Fruit fly (Drosophila melanogaster) whole organism, embryonic: Measurements from ENCODE around the gene aos.

Experiments used
- Abd-B ChIP-seq: fragments of 200-800 bp; sonication (Bioruptor generic); optimal IDR thresholded peaks from 2 replicates; lab custom pipeline; 2018; ENCODE audit warnings: missing biosample characterization, mild to moderate bottlenecking, missing genetic modification characterization, moderate library complexity
- Aef1 ChIP-seq: fragments of 200-800 bp; sonication (Bioruptor generic); IDR thresholded peaks from 3 replicates; pipeline ENCODE4 v1.3.6; 2022; ENCODE audit warnings: missing biosample characterization, missing genetic modification characterization
- CG17328 ChIP-seq: fragments of 200-800 bp; sonication (Bioruptor generic); IDR thresholded peaks from 2 replicates; pipeline ENCODE4 v1.3.6; 2022; ENCODE audit warnings: missing biosample characterization, missing genetic modification characterization
- CG17568 ChIP-seq: fragments of 200-800 bp; sonication (Bioruptor generic); optimal IDR thresholded peaks from 2 replicates; lab custom pipeline; 2018; ENCODE audit warnings: missing biosample characterization, mild to moderate bottlenecking, missing genetic modification characterization, moderate library complexity
- CG17912 ChIP-seq: fragments of 200-800 bp; sonication (Bioruptor generic); optimal IDR thresholded peaks from 2 replicates; lab custom pipeline; 2018; ENCODE audit warnings: missing biosample characterization, mild to moderate bottlenecking, missing genetic modification characterization
- CG1832 ChIP-seq: fragments of 200-800 bp; sonication (Bioruptor generic); optimal IDR thresholded peaks from 2 replicates; lab custom pipeline; 2017; ENCODE audit warnings: missing biosample characterization, mild to moderate bottlenecking, missing genetic modification characterization, inconsistent platforms
- CG2678 ChIP-seq: fragments of 200-800 bp; sonication (Bioruptor generic); optimal IDR thresholded peaks from 3 replicates; lab custom pipeline; 2019; ENCODE audit warnings: missing biosample characterization, mild to moderate bottlenecking, missing genetic modification characterization, moderate library complexity
- CG3065 ChIP-seq: fragments of 200-800 bp; sonication (Bioruptor generic); optimal IDR thresholded peaks from 2 replicates; lab custom pipeline; 2016; ENCODE audit warnings: missing biosample characterization, missing genetic modification characterization
- CG34224 ChIP-seq: fragments of 200-800 bp; sonication (Bioruptor generic); IDR thresholded peaks from 3 replicates; pipeline ENCODE4 v1.3.6; 2022; ENCODE audit warnings: missing biosample characterization, missing genetic modification characterization; ENCODE audit not compliant: partially characterized antibody
- CG34376 ChIP-seq: fragments of 200-800 bp; sonication (Bioruptor generic); optimal IDR thresholded peaks from 2 replicates; lab custom pipeline; 2018; ENCODE audit warnings: missing biosample characterization, mild to moderate bottlenecking, missing genetic modification characterization
- CG3726 ChIP-seq: fragments of 200-800 bp; sonication (Bioruptor generic); IDR thresholded peaks from 3 replicates; pipeline ENCODE4, ENCODE4 v1.3.6; 2022; ENCODE audit warnings: missing biosample characterization, missing genetic modification characterization
- CG4360 ChIP-seq: fragments of 200-800 bp; sonication (Bioruptor generic); IDR thresholded peaks from 2 replicates; pipeline ENCODE4 v1.3.6; 2022; ENCODE audit warnings: missing biosample characterization, missing genetic modification characterization
- CG4820 ChIP-seq: fragments of 200-800 bp; sonication (Bioruptor generic); optimal IDR thresholded peaks from 3 replicates; lab custom pipeline; 2016; ENCODE audit warnings: missing biosample characterization, missing genetic modification characterization
- CG4854 ChIP-seq: fragments of 200-800 bp; sonication (Bioruptor generic); optimal IDR thresholded peaks from 2 replicates; lab custom pipeline; 2016; ENCODE audit warnings: missing biosample characterization, missing genetic modification characterization, inconsistent platforms
- CG5245 ChIP-seq: fragments of 200-800 bp; sonication (Bioruptor generic); optimal IDR thresholded peaks from 3 replicates; lab custom pipeline; 2016; ENCODE audit warnings: missing biosample characterization, missing genetic modification characterization
- CG6689 ChIP-seq: fragments of 200-800 bp; sonication (Bioruptor generic); IDR thresholded peaks from 2 replicates; pipeline ENCODE4 v1.3.6; 2022; ENCODE audit warnings: missing biosample characterization, missing genetic modification characterization
- CG6854 ChIP-seq: fragments of 200-800 bp; sonication (Bioruptor generic); optimal IDR thresholded peaks from 3 replicates; lab custom pipeline; 2017; ENCODE audit warnings: missing biosample characterization, mild to moderate bottlenecking, missing genetic modification characterization
- CG8089 ChIP-seq: fragments of 200-800 bp; sonication (Bioruptor generic); optimal IDR thresholded peaks from 3 replicates; lab custom pipeline; 2016; ENCODE audit warnings: missing biosample characterization, missing genetic modification characterization
- CG8924 ChIP-seq: fragments of 200-800 bp; optimal IDR thresholded peaks from 3 replicates; lab custom pipeline; 2019; ENCODE audit warnings: missing biosample characterization, mild to moderate bottlenecking, missing genetic modification characterization, moderate library complexity
- CG9215 ChIP-seq: fragments of 200-800 bp; sonication (Bioruptor generic); IDR thresholded peaks from 2 replicates; pipeline ENCODE4 v1.3.6; 2022; ENCODE audit warnings: missing biosample characterization, missing genetic modification characterization
- CG9876 ChIP-seq: fragments of 200-800 bp; sonication (Bioruptor generic); optimal IDR thresholded peaks from 2 replicates; lab custom pipeline; 2016; ENCODE audit warnings: missing biosample characterization, missing genetic modification characterization
- CTCF ChIP-seq: fragments of 200-800 bp; sonication (Bioruptor generic); optimal IDR thresholded peaks from 2 replicates; lab custom pipeline; 2017; ENCODE audit warnings: missing biosample characterization, mild to moderate bottlenecking, missing genetic modification characterization, moderate library complexity
- CoRest ChIP-seq: fragments of 200-800 bp; sonication (Bioruptor generic); optimal IDR thresholded peaks from 3 replicates; lab custom pipeline; 2018; ENCODE audit warnings: missing biosample characterization, mild to moderate bottlenecking, missing genetic modification characterization, moderate library complexity
- Dad ChIP-seq: fragments of 200-800 bp; sonication (Bioruptor generic); optimal IDR thresholded peaks from 3 replicates; lab custom pipeline; 2016; ENCODE audit warnings: missing biosample characterization, missing genetic modification characterization
- Doc3 ChIP-seq: fragments of 200-800 bp; sonication (Bioruptor generic); IDR thresholded peaks from 3 replicates; pipeline ENCODE4 v1.3.6; 2022; ENCODE audit warnings: missing biosample characterization, missing genetic modification characterization; ENCODE audit not compliant: partially characterized antibody
- Dref ChIP-seq: fragments of 200-800 bp; sonication (Bioruptor generic); IDR thresholded peaks from 2 replicates; pipeline ENCODE4 v1.3.6; 2022; ENCODE audit warnings: missing biosample characterization, missing genetic modification characterization
- GATAe ChIP-seq: fragments of 200-800 bp; sonication (Bioruptor generic); conservative IDR thresholded peaks from 2 replicates; pipeline ENCODE4 v1.3.6; 2022; ENCODE audit warnings: missing biosample characterization, missing genetic modification characterization
- Hr39 ChIP-seq: fragments of >200 bp; optimal IDR thresholded peaks from 2 replicates; lab custom pipeline; 2017
- Lim3 ChIP-seq: fragments of 200-800 bp; sonication (Bioruptor generic); IDR thresholded peaks from 2 replicates; pipeline ENCODE4 v1.3.6; 2022; ENCODE audit warnings: missing biosample characterization, missing genetic modification characterization
- Mad ChIP-seq: fragments of 200-800 bp; sonication (Bioruptor generic); optimal IDR thresholded peaks from 2 replicates; lab custom pipeline; 2016; ENCODE audit warnings: missing biosample characterization, missing genetic modification characterization
- Med ChIP-seq: fragments of 200-800 bp; sonication (Bioruptor generic); peaks from one replicate; lab custom pipeline; 2016; ENCODE audit warnings: missing biosample characterization, missing genetic modification characterization, mild to moderate bottlenecking, inconsistent platforms, moderate library complexity
- Scr ChIP-seq: fragments of 200-800 bp; sonication (Bioruptor generic); IDR thresholded peaks from 2 replicates; pipeline ENCODE4 v1.3.6; 2022; ENCODE audit warnings: missing biosample characterization, missing genetic modification characterization; ENCODE audit not compliant: partially characterized antibody
- Side ChIP-seq: fragments of 200-800 bp; sonication (Bioruptor generic); optimal IDR thresholded peaks from 2 replicates; lab custom pipeline; 2016; ENCODE audit warnings: missing biosample characterization, missing genetic modification characterization
- Sin3A ChIP-seq: fragments of >200 bp; optimal IDR thresholded peaks from 2 replicates; lab custom pipeline; 2018
- az2 ChIP-seq: fragments of 200-800 bp; sonication (Bioruptor generic); optimal IDR thresholded peaks from 3 replicates; lab custom pipeline; 2016; ENCODE audit warnings: missing biosample characterization, missing genetic modification characterization
- dimm ChIP-seq: fragments of 200-800 bp; sonication (Bioruptor generic); IDR thresholded peaks from 2 replicates; pipeline ENCODE4 v1.3.6; 2022; ENCODE audit warnings: missing biosample characterization, missing genetic modification characterization
- hb ChIP-seq: fragments of 200-800 bp; sonication (Bioruptor generic); IDR thresholded peaks from 3 replicates; pipeline ENCODE4 v1.3.6; 2022; ENCODE audit warnings: missing biosample characterization, missing genetic modification characterization; ENCODE audit not compliant: partially characterized antibody
- hbn ChIP-seq: fragments of 200-800 bp; sonication (Bioruptor generic); IDR thresholded peaks from 2 replicates; pipeline ENCODE4 v1.3.6; 2022; ENCODE audit warnings: missing biosample characterization, missing genetic modification characterization; ENCODE audit not compliant: partially characterized antibody
- jigr1 ChIP-seq: fragments of 200-800 bp; sonication (Bioruptor generic); IDR thresholded peaks from 3 replicates; pipeline ENCODE4 v1.3.6; 2022; ENCODE audit warnings: missing biosample characterization, missing genetic modification characterization
- nau ChIP-seq: fragments of 200-800 bp; sonication (Bioruptor generic); optimal IDR thresholded peaks from 3 replicates; lab custom pipeline; 2017; ENCODE audit warnings: missing biosample characterization, mild to moderate bottlenecking, missing genetic modification characterization, missing genetic modification reagents
- odd ChIP-seq: fragments of 200-800 bp; sonication (Bioruptor generic); optimal IDR thresholded peaks from 2 replicates; lab custom pipeline; 2017; ENCODE audit warnings: missing biosample characterization, mild to moderate bottlenecking, missing genetic modification characterization
- pnt ChIP-seq: fragments of 200-800 bp; sonication (Bioruptor generic); optimal IDR thresholded peaks from 3 replicates; lab custom pipeline; 2016; ENCODE audit warnings: missing biosample characterization, missing genetic modification characterization
- repo ChIP-seq: fragments of 200-800 bp; sonication (Bioruptor generic); optimal IDR thresholded peaks from 2 replicates; lab custom pipeline; 2016; ENCODE audit warnings: missing biosample characterization, missing genetic modification characterization
- shn ChIP-seq: fragments of 200-800 bp; sonication (Bioruptor generic); optimal IDR thresholded peaks from 3 replicates; lab custom pipeline; 2016; ENCODE audit warnings: missing biosample characterization, missing genetic modification characterization
- sna ChIP-seq: fragments of 200-800 bp; sonication (Bioruptor generic); IDR thresholded peaks from 2 replicates; pipeline ENCODE4 v1.3.6; 2022; ENCODE audit warnings: missing biosample characterization, missing genetic modification characterization; ENCODE audit not compliant: partially characterized antibody
- toy ChIP-seq: fragments of 200-800 bp; sonication (Bioruptor generic); IDR thresholded peaks from 2 replicates; pipeline ENCODE4 v1.3.6; 2022; ENCODE audit warnings: missing biosample characterization, missing genetic modification characterization
- twi ChIP-seq: fragments of 200-800 bp; optimal IDR thresholded peaks from 2 replicates; lab custom pipeline; 2019; ENCODE audit warnings: missing biosample characterization, mild to moderate bottlenecking, missing genetic modification characterization, moderate library complexity
- vvl ChIP-seq: fragments of 200-800 bp; sonication (Bioruptor generic); IDR thresholded peaks from 2 replicates; pipeline ENCODE4 v1.3.6; 2022; ENCODE audit warnings: missing biosample characterization, missing genetic modification characterization
- wdn ChIP-seq: fragments of 200-800 bp; sonication (Bioruptor generic); IDR thresholded peaks from 2 replicates; pipeline ENCODE4 v1.3.6; 2022; ENCODE audit warnings: missing biosample characterization, missing genetic modification characterization
- zen2 ChIP-seq: fragments of 200-800 bp; sonication (Bioruptor generic); IDR thresholded peaks from 3 replicates; pipeline ENCODE4 v1.3.6; 2022; ENCODE audit warnings: missing biosample characterization, missing genetic modification characterization; ENCODE audit not compliant: partially characterized antibody
- zfh1 ChIP-seq: fragments of 200-800 bp; sonication (Bioruptor generic); IDR thresholded peaks from 3 replicates; pipeline ENCODE4 v1.3.6; 2022; ENCODE audit warnings: missing biosample characterization, missing genetic modification characterization

The aos gene

dm6 chr3L:16480408-16481193, 2.8 kb downstream of the aos start (continued):
- TF ChIP-seq shn: peak; percentile 91
- peak; percentile 77 for TF ChIP-seq CG4360 (GFP tag; lab: Robert Waterston, UW)
- peak; percentile 97 for TF ChIP-seq jigr1
- no peak for TF ChIP-seq Sin3A (lab: Kevin White, UChicago)
- TF ChIP-seq Lim3 (GFP tag; lab: Robert Waterston, UW): peak; percentile 93
- 0 out of 2 replicates have a peak, but pooled peaks have one; percentile 40 for TF ChIP-seq GATAe (GFP tag; lab: Robert Waterston, UW)
- TF ChIP-seq CG34224 (GFP tag; lab: Robert Waterston, UW): no peak
- TF ChIP-seq CG3726 (GFP tag; lab: Robert Waterston, UW): peak; percentile 95
- TF ChIP-seq CG17912 (GFP tag; lab: Kevin White, UChicago): peak; percentile 80
- peak; percentile 95 for TF ChIP-seq CG6689 (GFP tag; lab: Robert Waterston, UW)
- TF ChIP-seq CG34376 (GFP tag; lab: Kevin White, UChicago): peak; percentile 59
- peak; percentile 98 for TF ChIP-seq az2 (GFP tag; lab: Kevin White, UChicago)
- TF ChIP-seq hb: no peak
- TF ChIP-seq CTCF (GFP tag; lab: Kevin White, UChicago): peak; percentile 68
- TF ChIP-seq sna: no peak
- peak; percentile 94 for TF ChIP-seq repo
- TF ChIP-seq zen2 (GFP tag; lab: Robert Waterston, UW): no peak
- peak; percentile 93 for TF ChIP-seq nau (GFP tag; lab: Kevin White, UChicago)
- TF ChIP-seq CG9215 (GFP tag; lab: Robert Waterston, UW): peak; percentile 90
- no peak for TF ChIP-seq hbn
- TF ChIP-seq CG1832: peak; percentile 91
- TF ChIP-seq Scr (GFP tag; lab: Robert Waterston, UW): no peak
- TF ChIP-seq Dad (GFP tag; lab: Kevin White, UChicago): peak; percentile 90
- TF ChIP-seq CG6854 (GFP tag; lab: Kevin White, UChicago): peak; percentile 87
- peak; percentile 98 for TF ChIP-seq CG5245 (GFP tag; lab: Kevin White, UChicago)
- peak; percentile 99 for TF ChIP-seq Med
- peak; percentile 94 for TF ChIP-seq Aef1 (GFP tag; lab: Robert Waterston, UW)
- peak; percentile 83 for TF ChIP-seq wdn (GFP tag; lab: Robert Waterston, UW)
- TF ChIP-seq Hr39 (lab: Kevin White, UChicago): no peak
- TF ChIP-seq vvl (GFP tag; lab: Robert Waterston, UW): peak; percentile 99
- TF ChIP-seq CG8089: peak; percentile 96
- peak; percentile 98 for TF ChIP-seq CG8924 (tag; lab: Kevin White, UChicago)
- TF ChIP-seq Side (GFP tag; lab: Kevin White, UChicago): peak; percentile 95
- TF ChIP-seq zfh1 (GFP tag; lab: Robert Waterston, UW): peak; percentile 99
- TF ChIP-seq Doc3 (GFP tag; lab: Robert Waterston, UW): no peak
- TF ChIP-seq toy (GFP tag; lab: Robert Waterston, UW): peak; percentile 87
- TF ChIP-seq Dref (GFP tag; lab: Robert Waterston, UW): no peak
- TF ChIP-seq Mad (GFP tag; lab: Kevin White, UChicago): peak; percentile 96
- peak; percentile 94 for TF ChIP-seq dimm
- TF ChIP-seq CG17568 (GFP tag; lab: Kevin White, UChicago): peak; percentile 92
- peak; percentile 98 for TF ChIP-seq CG17328 (GFP tag; lab: Robert Waterston, UW)
- TF ChIP-seq twi: peak; percentile 96
- TF ChIP-seq CG2678 (tag; lab: Kevin White, UChicago): peak; percentile 97
- TF ChIP-seq CG9876: peak; percentile 88
- peak; percentile 97 for TF ChIP-seq pnt (GFP tag; lab: Kevin White, UChicago)
- TF ChIP-seq CoRest (tag; lab: Kevin White, UChicago): peak; percentile 98
- peak; percentile 97 for TF ChIP-seq Abd-B
- TF ChIP-seq CG4854 (GFP tag; lab: Kevin White, UChicago): peak; percentile 93
- TF ChIP-seq CG4820 (GFP tag; lab: Kevin White, UChicago): peak; percentile 98
- peak; percentile 94 for TF ChIP-seq odd (GFP tag; lab: Kevin White, UChicago)
- peak; percentile 93 for TF ChIP-seq CG3065 (GFP tag; lab: Kevin White, UChicago)
